Fruit fly (Drosophila melanogaster) whole organism: ENCODE results near the gene CG12236.

Experiments used
- CG8478 ChIP-seq: fragments of >200 bp; optimal IDR thresholded peaks from 2 replicates; lab custom pipeline; 2018; ENCODE audit warnings: inconsistent platforms
- Dll ChIP-seq: fragments of >200 bp; optimal IDR thresholded peaks from 2 replicates; lab custom pipeline; 2017
- psq ChIP-seq: fragments of >200 bp; optimal IDR thresholded peaks from 2 replicates; lab custom pipeline; 2017

DNA sequence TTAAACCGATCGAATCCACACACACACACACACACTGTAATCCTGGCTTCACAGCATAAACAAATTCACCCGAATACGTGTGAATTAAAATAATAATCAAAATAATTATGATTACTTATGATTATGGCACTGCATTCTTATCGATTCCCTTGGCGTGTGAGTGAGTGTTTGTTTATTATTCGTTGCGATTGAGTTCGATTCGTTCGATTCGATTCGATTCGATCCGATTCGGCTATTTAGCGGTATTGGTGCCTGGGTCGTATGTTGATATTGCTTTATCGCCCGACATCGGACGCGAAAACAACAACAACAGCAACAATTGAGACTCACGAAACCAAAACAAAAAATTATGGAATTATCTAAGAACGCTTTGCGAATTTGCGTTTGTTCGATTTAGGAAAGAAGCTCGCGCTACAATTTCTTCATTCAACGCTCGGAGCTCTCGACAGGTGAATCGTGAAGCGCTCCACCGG is 47.3 kb downstream of the CG12236 start, which contains the start of gene CG6067:
- TF ChIP-seq psq (lab: Kevin White, UChicago), result no peak
- no peak for TF ChIP-seq CG8478 (lab: Kevin White, UChicago)
- TF ChIP-seq Dll (lab: Kevin White, UChicago), result no peak
